Worm (Caenorhabditis elegans): ENCODE data around the gene K05B2.4.

The K05B2.4 gene

ce11 chrX:4960910-4961680 lies 40.3 kb upstream of the K05B2.4 start:
- TF ChIP-seq nhr-25 (tag; optimal IDR thresholded peaks at IDR 0.05) (peak; percentile 34), snpc-4 (tag; optimal IDR thresholded peaks at IDR 0.05) (no peak), pha-4 (tag; optimal IDR thresholded peaks at IDR 0.05) (peak; percentile 24), nhr-23 (tag; optimal IDR thresholded peaks at IDR 0.05) (peak; percentile 8), nhr-43 (tag; optimal IDR thresholded peaks at IDR 0.05; ENCODE audit: poor library complexity, severe bottlenecking) (no peak)

DNA sequence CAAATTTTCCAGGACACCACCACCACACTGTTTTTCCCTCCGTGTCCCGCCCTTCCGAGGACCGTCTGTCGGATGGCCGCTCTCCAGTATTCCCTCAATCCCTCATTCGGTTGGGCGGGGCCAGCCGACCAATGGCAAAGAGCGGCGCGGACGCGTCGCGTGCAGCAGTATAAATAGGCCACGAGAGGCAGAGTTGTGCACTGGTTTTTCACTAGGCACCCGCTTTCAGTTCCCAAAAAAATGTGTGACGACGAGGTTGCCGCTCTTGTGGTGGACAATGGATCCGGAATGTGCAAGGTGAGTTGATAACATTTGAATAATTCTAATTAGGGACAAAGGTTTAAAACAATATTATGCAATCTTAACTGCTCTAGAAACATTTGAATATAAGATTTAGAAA lies 39.6 kb upstream of the K05B2.4 start, which contains the start of gene act-4:
Gene act-4, plus strand, starts transcription at position 200 of the 400 bp plus-strand sequence.
- TF ChIP-seq lin-15B (tag; optimal IDR thresholded peaks at IDR 0.05) (peak; percentile 37), skn-1 (tag; optimal IDR thresholded peaks at IDR 0.05) (no peak), nhr-43 (tag; optimal IDR thresholded peaks at IDR 0.05; ENCODE audit: poor library complexity, severe bottlenecking) (no peak), ceh-9 (tag; optimal IDR thresholded peaks at IDR 0.05) (no peak), pha-4 (tag; optimal IDR thresholded peaks at IDR 0.05) (peak; percentile 45), ztf-4 (tag; optimal IDR thresholded peaks at IDR 0.05) (no peak), nhr-77 (tag; optimal IDR thresholded peaks at IDR 0.05) (no peak), nhr-67 (tag; optimal IDR thresholded peaks at IDR 0.05) (no peak), ama-1 (optimal IDR thresholded peaks at IDR 0.05) (peak; percentile 96), lin-39 (tag; optimal IDR thresholded peaks at IDR 0.05) (peak; percentile 58), nhr-12 (tag; optimal IDR thresholded peaks at IDR 0.05) (no peak), fos-1 (tag; optimal IDR thresholded peaks at IDR 0.05) (no peak), aly-2 (tag; optimal IDR thresholded peaks at IDR 0.05) (no peak), ztf-11 (tag; optimal IDR thresholded peaks at IDR 0.05) (no peak), ceh-82 (tag; optimal IDR thresholded peaks at IDR 0.05) (no peak), nhr-76 (tag; optimal IDR thresholded peaks at IDR 0.05) (no peak), elt-1 (tag; optimal IDR thresholded peaks at IDR 0.05) (no peak), lsy-12 (tag; optimal IDR thresholded peaks at IDR 0.05) (peak; percentile 44), tbx-2 (tag; optimal IDR thresholded peaks at IDR 0.05) (peak; percentile 10), unc-39 (tag; optimal IDR thresholded peaks at IDR 0.05) (no peak), elt-2 (tag; optimal IDR thresholded peaks at IDR 0.05) (no peak), ZK546.5 (tag; optimal IDR thresholded peaks at IDR 0.05) (no peak), nhr-28 (tag; optimal IDR thresholded peaks at IDR 0.05) (no peak), hmg-11 (tag; optimal IDR thresholded peaks at IDR 0.05) (peak; percentile 91), fkh-2 (tag; optimal IDR thresholded peaks at IDR 0.05) (no peak), ceh-28 (tag; optimal IDR thresholded peaks at IDR 0.05) (no peak), nhr-237 (tag; optimal IDR thresholded peaks at IDR 0.05) (no peak), nhr-25 (tag; optimal IDR thresholded peaks at IDR 0.05) (no peak), ceh-16 (tag; optimal IDR thresholded peaks at IDR 0.05) (no peak), zag-1 (tag; optimal IDR thresholded peaks at IDR 0.05) (no peak), jun-1 (tag; optimal IDR thresholded peaks at IDR 0.05) (no peak), daf-12 (tag; optimal IDR thresholded peaks at IDR 0.05) (no peak), mdl-1 (tag; optimal IDR thresholded peaks at IDR 0.05) (peak; percentile 45), nfya-1 (tag; optimal IDR thresholded peaks at IDR 0.05; ENCODE audit: insufficient read depth) (peak; percentile 100), snpc-4 (tag; optimal IDR thresholded peaks at IDR 0.05) (no peak), R02D3.7 (tag; optimal IDR thresholded peaks at IDR 0.05) (no peak), unc-62 (GFP tag; optimal IDR thresholded peaks at IDR 0.05) (no peak), mml-1 (tag; optimal IDR thresholded peaks at IDR 0.05) (no peak), nhr-23 (tag; optimal IDR thresholded peaks at IDR 0.05) (peak; percentile 5), fkh-10 (GFP tag; optimal IDR thresholded peaks at IDR 0.05) (peak; percentile 48), pqm-1 (tag; optimal IDR thresholded peaks at IDR 0.05) (no peak), elt-3 (tag; optimal IDR thresholded peaks at IDR 0.05) (no peak), sea-2 (GFP tag; optimal IDR thresholded peaks at IDR 0.05) (no peak), egl-27 (tag; optimal IDR thresholded peaks at IDR 0.05) (no peak), eor-1 (tag; optimal IDR thresholded peaks at IDR 0.05) (no peak), nhr-11 (tag; optimal IDR thresholded peaks at IDR 0.05) (no peak), egl-5 (tag; optimal IDR thresholded peaks at IDR 0.05) (peak; percentile 44)

Data from whole organism, L3 larva.